Worm (Caenorhabditis elegans) whole organism, young adult: Measurements from ENCODE around the gene svh-2.

Experiments
- B0035.1 ChIP-seq: sonication (generic microtip); optimal IDR thresholded peaks from 2 replicates; lab custom pipeline; 2016; ENCODE audit warnings: missing genetic modification characterization, mild to moderate bottlenecking, missing compliant biosample characterization, missing genotype, missing genetic modification reagents
- B0261.1 ChIP-seq: sonication (generic microtip); optimal IDR thresholded peaks from 2 replicates; lab custom pipeline; 2016; ENCODE audit warnings: mild to moderate bottlenecking, missing genetic modification characterization, moderate library complexity, missing compliant biosample characterization
- B0336.3 ChIP-seq: fragments of 200-800 bp; sonication (Bioruptor generic); IDR thresholded peaks from 2 replicates; pipeline ENCODE4 v1.3.6; 2022; ENCODE audit warnings: missing genetic modification characterization, missing compliant biosample characterization
- C06A6.2 ChIP-seq: fragments of 200-800 bp; sonication (Bioruptor generic); conservative IDR thresholded peaks from 2 replicates; pipeline ENCODE4 v1.3.6; 2022; ENCODE audit warnings: missing genetic modification characterization, missing compliant biosample characterization
- D2030.7 ChIP-seq: fragments of 200-800 bp; sonication (Bioruptor generic); IDR thresholded peaks from 2 replicates; pipeline ENCODE4 v1.3.6; 2022; ENCODE audit warnings: missing genetic modification reagents, missing genetic modification characterization, missing compliant biosample characterization
- F37B4.10 ChIP-seq: fragments of 200-800 bp; sonication (Bioruptor generic); IDR thresholded peaks from 2 replicates; pipeline ENCODE4 v1.3.6; 2022; ENCODE audit warnings: missing genetic modification characterization, missing compliant biosample characterization
- F39B2.1 ChIP-seq: fragments of 200-800 bp; sonication (Bioruptor generic); IDR thresholded peaks from 2 replicates; pipeline ENCODE4 v1.3.6; 2022; ENCODE audit warnings: missing genetic modification reagents, missing genetic modification characterization, missing compliant biosample characterization
- F57C9.4 ChIP-seq: sonication (generic microtip); optimal IDR thresholded peaks from 2 replicates; lab custom pipeline; 2017; ENCODE audit warnings: mild to moderate bottlenecking, missing genetic modification characterization, missing compliant biosample characterization
- T26A5.8 ChIP-seq: sonication (generic microtip); optimal IDR thresholded peaks from 2 replicates; lab custom pipeline; 2016; ENCODE audit warnings: missing genetic modification characterization, missing compliant biosample characterization
- Y53G8AR.9 ChIP-seq: fragments of 200-800 bp; sonication (Bioruptor generic); conservative IDR thresholded peaks from 2 replicates; pipeline ENCODE4 v1.3.6; 2022; ENCODE audit warnings: missing genetic modification reagents, missing genetic modification characterization, missing compliant biosample characterization
- Y67H2A.10 ChIP-seq: fragments of 200-800 bp; sonication (Bioruptor generic); conservative IDR thresholded peaks from 2 replicates; pipeline ENCODE4 v1.3.6; 2022; ENCODE audit warnings: missing genetic modification reagents, missing genetic modification characterization, missing compliant biosample characterization
- Y79H2A.3 ChIP-seq: fragments of 200-800 bp; sonication (Bioruptor generic); conservative IDR thresholded peaks from 2 replicates; pipeline ENCODE4 v1.3.6; 2022; ENCODE audit warnings: missing genetic modification reagents, missing genetic modification characterization, missing compliant biosample characterization
- Y95B8A.8 ChIP-seq: fragments of 200-800 bp; sonication (Bioruptor generic); IDR thresholded peaks from 2 replicates; pipeline ENCODE4 v1.3.6; 2022; ENCODE audit warnings: missing genetic modification reagents, missing genetic modification characterization, missing compliant biosample characterization
- ama-1 ChIP-seq, 3 experiments: fragments of 150-350 bp in 1 of 3; sonication (generic microtip) in 2 of 3; optimal IDR thresholded peaks; 2 replicates each; lab custom pipeline; 2014 to 2018; ENCODE audit warnings: missing biosample characterization in 2 of 3, missing genetic modification characterization in 2 of 3, missing genetic modification reagents in 2 of 3
- aptf-2 ChIP-seq: fragments of 200-800 bp; sonication (Bioruptor generic); conservative IDR thresholded peaks from 2 replicates; pipeline ENCODE4 v1.3.6; 2022; ENCODE audit warnings: missing genetic modification reagents, missing genetic modification characterization, missing compliant biosample characterization
- aptf-3 ChIP-seq: fragments of 200-800 bp; sonication (Bioruptor generic); IDR thresholded peaks from 2 replicates; pipeline ENCODE4 v1.3.6; 2022; ENCODE audit warnings: missing genetic modification characterization, missing compliant biosample characterization
- atf-7 ChIP-seq: sonication (generic microtip); optimal IDR thresholded peaks from 2 replicates; lab custom pipeline; 2017; ENCODE audit warnings: mild to moderate bottlenecking, missing genetic modification characterization, missing compliant biosample characterization
- cebp-2 ChIP-seq: fragments of 200-800 bp; sonication (Bioruptor generic); IDR thresholded peaks from 2 replicates; pipeline ENCODE4 v1.3.6; 2022; ENCODE audit warnings: missing genetic modification characterization, missing compliant biosample characterization
- ceh-100 ChIP-seq: fragments of 200-800 bp; sonication (Bioruptor generic); IDR thresholded peaks from 2 replicates; pipeline ENCODE4 v1.3.6; 2022; ENCODE audit warnings: missing genetic modification reagents, missing genetic modification characterization, missing compliant biosample characterization
- ceh-27 ChIP-seq: fragments of 200-800 bp; sonication (Bioruptor generic); optimal IDR thresholded peaks from 2 replicates; lab custom pipeline; 2018; ENCODE audit warnings: mild to moderate bottlenecking, missing genetic modification characterization, moderate library complexity, missing compliant biosample characterization
- ceh-58 ChIP-seq: fragments of 200-800 bp; sonication (Bioruptor generic); IDR thresholded peaks from 2 replicates; pipeline ENCODE4 v1.3.6; 2022; ENCODE audit warnings: missing genetic modification characterization, missing compliant biosample characterization
- ceh-79 ChIP-seq: sonication (generic microtip); optimal IDR thresholded peaks from 2 replicates; lab custom pipeline; 2017; ENCODE audit warnings: mild to moderate bottlenecking, missing genetic modification characterization, missing compliant biosample characterization
- ceh-91 ChIP-seq: fragments of 200-800 bp; sonication (Bioruptor generic); IDR thresholded peaks from 2 replicates; pipeline ENCODE4 v1.3.6; 2022; ENCODE audit warnings: missing genetic modification reagents, missing genetic modification characterization, missing compliant biosample characterization
- die-1 ChIP-seq: sonication (generic microtip); optimal IDR thresholded peaks from 2 replicates; lab custom pipeline; 2016; ENCODE audit warnings: missing genotype, mild to moderate bottlenecking, missing genetic modification characterization, missing compliant biosample characterization
- dox-1 ChIP-seq: fragments of 200-800 bp; sonication (Bioruptor generic); IDR thresholded peaks from 2 replicates; pipeline ENCODE4 v1.3.6; 2022; ENCODE audit warnings: missing genetic modification reagents, missing genetic modification characterization, missing compliant biosample characterization
- dpff-1 ChIP-seq: sonication (generic microtip); optimal IDR thresholded peaks from 2 replicates; lab custom pipeline; 2017; ENCODE audit warnings: mild to moderate bottlenecking, missing genetic modification characterization, missing compliant biosample characterization
- dpl-1 ChIP-seq: fragments of 150-350 bp; optimal IDR thresholded peaks from 2 replicates; lab custom pipeline; 2014; ENCODE audit warnings: missing biosample characterization, missing genetic modification reagents, missing genetic modification characterization
- ets-4 ChIP-seq: fragments of 200-800 bp; sonication (Bioruptor generic); optimal IDR thresholded peaks from 2 replicates; lab custom pipeline; 2018; ENCODE audit warnings: mild to moderate bottlenecking, missing genetic modification characterization, missing compliant biosample characterization
- gei-17 ChIP-seq: fragments of 200-800 bp; sonication (Bioruptor generic); optimal IDR thresholded peaks from 2 replicates; lab custom pipeline; 2018; ENCODE audit warnings: mild to moderate bottlenecking, missing genetic modification characterization, missing compliant biosample characterization
- hlh-26 ChIP-seq: fragments of 200-800 bp; sonication (Bioruptor generic); conservative IDR thresholded peaks from 2 replicates; pipeline ENCODE4 v1.3.6; 2022; ENCODE audit warnings: missing genetic modification reagents, missing genetic modification characterization, missing compliant biosample characterization
- hmg-1.2 ChIP-seq: fragments of 200-800 bp; sonication (Bioruptor generic); IDR thresholded peaks from 2 replicates; pipeline ENCODE4 v1.3.6; 2022; ENCODE audit warnings: missing genetic modification reagents, missing genetic modification characterization, missing compliant biosample characterization
- hmg-20 ChIP-seq: fragments of 200-800 bp; sonication (Bioruptor generic); IDR thresholded peaks from 2 replicates; pipeline ENCODE4 v1.3.6; 2022; ENCODE audit warnings: missing genetic modification reagents, missing genetic modification characterization, missing compliant biosample characterization
- hsf-1 ChIP-seq: fragments of 200-800 bp; sonication (Bioruptor generic); IDR thresholded peaks from 2 replicates; pipeline ENCODE4 v1.3.6; 2022; ENCODE audit warnings: missing genetic modification reagents, missing genetic modification characterization, missing compliant biosample characterization
- lin-40 ChIP-seq: sonication (generic microtip); optimal IDR thresholded peaks from 2 replicates; lab custom pipeline; 2016; ENCODE audit warnings: missing genetic modification characterization, mild to moderate bottlenecking, missing compliant biosample characterization, missing genotype, missing genetic modification reagents
- lsl-1 ChIP-seq: fragments of 200-800 bp; sonication (Bioruptor generic); optimal IDR thresholded peaks from 2 replicates; lab custom pipeline; 2018; ENCODE audit warnings: mild to moderate bottlenecking, missing genetic modification characterization, moderate library complexity, missing compliant biosample characterization
- madf-10 ChIP-seq: sonication (generic microtip); optimal IDR thresholded peaks from 2 replicates; lab custom pipeline; 2016; ENCODE audit warnings: mild to moderate bottlenecking, missing genetic modification characterization, missing compliant biosample characterization
- madf-3 ChIP-seq: fragments of 200-800 bp; sonication (Bioruptor generic); IDR thresholded peaks from 2 replicates; pipeline ENCODE4 v1.3.6; 2022; ENCODE audit warnings: missing genetic modification reagents, missing genetic modification characterization, missing compliant biosample characterization
- mxl-1 ChIP-seq: sonication (generic microtip); optimal IDR thresholded peaks from 2 replicates; lab custom pipeline; 2016; ENCODE audit warnings: missing genetic modification characterization, missing compliant biosample characterization
- nhr-120 ChIP-seq: fragments of 200-800 bp; sonication (Bioruptor generic); IDR thresholded peaks from 2 replicates; pipeline ENCODE4 v1.3.6; 2022; ENCODE audit warnings: missing genetic modification characterization, missing compliant biosample characterization
- nhr-27 ChIP-seq: fragments of 200-800 bp; sonication (Bioruptor generic); optimal IDR thresholded peaks from 2 replicates; lab custom pipeline; 2018; ENCODE audit warnings: mild to moderate bottlenecking, missing genetic modification characterization, moderate library complexity, missing compliant biosample characterization
- nhr-80 ChIP-seq: sonication (generic microtip); optimal IDR thresholded peaks from 2 replicates; lab custom pipeline; 2016; ENCODE audit warnings: missing genetic modification characterization, missing compliant biosample characterization
- pbrm-1 ChIP-seq: fragments of 200-800 bp; sonication (Bioruptor generic); IDR thresholded peaks from 2 replicates; pipeline ENCODE4 v1.3.6; 2022; ENCODE audit warnings: missing genetic modification reagents, missing genetic modification characterization, missing compliant biosample characterization
- repo-1 ChIP-seq: sonication (generic microtip); optimal IDR thresholded peaks from 2 replicates; lab custom pipeline; 2017; ENCODE audit warnings: mild to moderate bottlenecking, missing genetic modification characterization, missing compliant biosample characterization
- sea-2 ChIP-seq: fragments of 200-800 bp; sonication (Bioruptor generic); IDR thresholded peaks from 2 replicates; pipeline ENCODE4 v1.3.6; 2022; ENCODE audit warnings: missing genetic modification characterization, missing compliant biosample characterization
- snpc-1.3 ChIP-seq: sonication (generic microtip); optimal IDR thresholded peaks from 2 replicates; lab custom pipeline; 2017; ENCODE audit warnings: missing genetic modification characterization, mild to moderate bottlenecking, missing compliant biosample characterization, antibody characterized with exemption, moderate library complexity, missing genotype, missing genetic modification reagents; ENCODE audit not compliant: insufficient read depth
- somi-1 ChIP-seq: fragments of 200-800 bp; sonication (Bioruptor generic); optimal IDR thresholded peaks from 2 replicates; lab custom pipeline; 2018; ENCODE audit warnings: mild to moderate bottlenecking, missing genetic modification characterization, missing compliant biosample characterization
- tlf-1 ChIP-seq: fragments of 200-800 bp; sonication (Bioruptor generic); optimal IDR thresholded peaks from 2 replicates; lab custom pipeline; 2018; ENCODE audit warnings: mild to moderate bottlenecking, missing genetic modification characterization, missing compliant biosample characterization
- ztf-22 ChIP-seq: fragments of 200-800 bp; sonication (Bioruptor generic); optimal IDR thresholded peaks from 2 replicates; lab custom pipeline; 2018; ENCODE audit warnings: mild to moderate bottlenecking, missing genetic modification characterization, moderate library complexity, missing compliant biosample characterization
- ztf-26 ChIP-seq: sonication (generic microtip); optimal IDR thresholded peaks from 2 replicates; lab custom pipeline; 2017; ENCODE audit warnings: missing genetic modification characterization, missing compliant biosample characterization
- ztf-6 ChIP-seq: fragments of 200-800 bp; sonication (Bioruptor generic); IDR thresholded peaks from 2 replicates; pipeline ENCODE4 v1.3.6; 2022; ENCODE audit warnings: missing genetic modification reagents, missing genetic modification characterization, missing compliant biosample characterization

svh-2 gene

ce11 chrX:6533038-6533437 lies 20.0 kb upstream of the svh-2 start (continued):
- TF ChIP-seq lin-40 (tag; lab: Kevin White, UChicago) (no peak), C06A6.2 (GFP tag; lab: Robert Waterston, UW) (no peak), ceh-100 (GFP tag; lab: Robert Waterston, UW) (no peak), D2030.7 (no peak), ceh-91 (no peak), ztf-6 (GFP tag; lab: Robert Waterston, UW) (no peak), B0336.3 (GFP tag; lab: Robert Waterston, UW) (0 out of 2 replicates have a peak, but pooled peaks have one; percentile 35), madf-3 (no peak), madf-10 (tag; lab: Kevin White, UChicago) (peak; percentile 78), F57C9.4 (tag; lab: Kevin White, UChicago) (no peak), die-1 (tag; lab: Kevin White, UChicago) (no peak), Y67H2A.10 (GFP tag; lab: Robert Waterston, UW) (no peak), snpc-1.3 (no peak), ztf-22 (GFP tag; lab: Kevin White, UChicago) (no peak), ztf-26 (no peak), F37B4.10 (GFP tag; lab: Robert Waterston, UW) (no peak), nhr-27 (tag; lab: Kevin White, UChicago) (no peak), ceh-27 (GFP tag; lab: Kevin White, UChicago) (no peak), pbrm-1 (GFP tag; lab: Robert Waterston, UW) (0 out of 2 replicates have a peak, but pooled peaks have one; percentile 12), repo-1 (peak; percentile 47), hmg-1.2 (GFP tag; lab: Robert Waterston, UW) (no peak), lsl-1 (GFP tag; lab: Kevin White, UChicago) (no peak), sea-2 (GFP tag; lab: Robert Waterston, UW) (no peak), B0261.1 (no peak), nhr-80 (tag; lab: Kevin White, UChicago) (peak; percentile 41), tlf-1 (peak; percentile 56), F39B2.1 (GFP tag; lab: Robert Waterston, UW) (no peak), hlh-26 (no peak), somi-1 (GFP tag; lab: Kevin White, UChicago) (no peak), aptf-2 (GFP tag; lab: Robert Waterston, UW) (no peak), ets-4 (GFP tag; lab: Kevin White, UChicago) (no peak), nhr-120 (GFP tag; lab: Robert Waterston, UW) (no peak), Y79H2A.3 (no peak)
- TF ChIP-seq, all 124 proteins: peak for 10

ce11 chrX:6536701-6537279 lies 16.3 kb upstream of the svh-2 start, which contains the start of gene ilys-5:
Gene ilys-5 (minus strand): TSS chrX:6536840.
- 0 out of 2 replicates have a peak, but pooled peaks have one; percentile 12 for TF ChIP-seq dox-1 (GFP tag; lab: Robert Waterston, UW)
- TF ChIP-seq hsf-1 (GFP tag; lab: Robert Waterston, UW) = 0 out of 2 replicates have a peak, but pooled peaks have one; percentile 42
- no peak for TF ChIP-seq ceh-58
- TF ChIP-seq madf-10 (tag; lab: Kevin White, UChicago) = peak; percentile 26
- TF ChIP-seq atf-7 (tag; lab: Kevin White, UChicago) = no peak
- TF ChIP-seq ztf-22 (GFP tag; lab: Kevin White, UChicago) = peak; percentile 24
- 0 out of 2 replicates have a peak, but pooled peaks have one; percentile 27 for TF ChIP-seq Y53G8AR.9 (GFP tag; lab: Robert Waterston, UW)
- TF ChIP-seq cebp-2 = no peak
- TF ChIP-seq T26A5.8 = no peak
- TF ChIP-seq aptf-3 (GFP tag; lab: Robert Waterston, UW) = no peak
- no peak for TF ChIP-seq B0035.1 (tag; lab: Kevin White, UChicago)
- TF ChIP-seq Y95B8A.8 = no peak
- no peak for TF ChIP-seq gei-17 (GFP tag; lab: Kevin White, UChicago)
- no peak for TF ChIP-seq hmg-1.2 (GFP tag; lab: Robert Waterston, UW)
- TF ChIP-seq hmg-20 = no peak
- no peak for TF ChIP-seq mxl-1 (tag; lab: Kevin White, UChicago)
- TF ChIP-seq ceh-79 (tag; lab: Kevin White, UChicago) = no peak
- TF ChIP-seq dpl-1 = no peak
- TF ChIP-seq dpff-1 (tag; lab: Kevin White, UChicago) = no peak
- TF ChIP-seq ama-1 (optimal IDR thresholded peaks at IDR 0.05; lab: Kevin White, UChicago) = no peak
- TF ChIP-seq ama-1 (GFP tag; optimal IDR thresholded peaks at IDR 0.05; lab: Kevin White, UChicago) = no peak
